Worm (Caenorhabditis elegans) whole organism, L4 larva: ENCODE data around the gene sri-65.

Source experiments
- D1046.2 ChIP-seq: fragments of 200-800 bp; sonication (Bioruptor generic); IDR thresholded peaks from 2 replicates; pipeline ENCODE4 v1.3.6; 2022; ENCODE audit warnings: missing genetic modification characterization, missing compliant biosample characterization
- F26F4.8 ChIP-seq: fragments of 200-800 bp; sonication (Bioruptor generic); conservative IDR thresholded peaks from 2 replicates; pipeline ENCODE4 v1.3.6; 2022; ENCODE audit warnings: missing genetic modification characterization, missing compliant biosample characterization
- R02D3.7 ChIP-seq: fragments of 150-350 bp; sonication (generic microtip); optimal IDR thresholded peaks from 3 replicates; lab custom pipeline; 2014; ENCODE audit warnings: missing biosample characterization, missing genetic modification characterization
- T20F7.1 ChIP-seq: fragments of 200-800 bp; sonication (Bioruptor generic); optimal IDR thresholded peaks from 2 replicates; lab custom pipeline; 2018; ENCODE audit warnings: mild to moderate bottlenecking, missing genetic modification characterization, missing compliant biosample characterization
- Y105C5A.15 ChIP-seq: fragments of 200-800 bp; sonication (Bioruptor generic); IDR thresholded peaks from 2 replicates; pipeline ENCODE4 v1.3.6; 2022; ENCODE audit warnings: missing genetic modification characterization, missing compliant biosample characterization
- Y48G9A.11 ChIP-seq: fragments of 200-800 bp; sonication (Bioruptor generic); IDR thresholded peaks from 2 replicates; pipeline ENCODE4 v1.3.6; 2022; ENCODE audit warnings: missing genetic modification reagents, missing genetic modification characterization, missing compliant biosample characterization
- ZK337.2 ChIP-seq: fragments of 200-800 bp; sonication (Bioruptor generic); IDR thresholded peaks from 2 replicates; pipeline ENCODE4 v1.3.6; 2022; ENCODE audit warnings: missing genetic modification reagents, missing genetic modification characterization, missing compliant biosample characterization
- ZK546.5 ChIP-seq, 2 experiments: sonication (generic microtip); optimal IDR thresholded peaks; 2 replicates each; lab custom pipeline; 2017; ENCODE audit warnings: missing biosample characterization in 2 of 2, missing genetic modification characterization in 2 of 2
- aly-2 ChIP-seq: sonication (generic microtip); optimal IDR thresholded peaks from 2 replicates; lab custom pipeline; 2018; ENCODE audit warnings: missing biosample characterization, missing genetic modification characterization
- ceh-28 ChIP-seq: fragments of 150-350 bp; optimal IDR thresholded peaks from 2 replicates; lab custom pipeline; 2014; ENCODE audit warnings: missing biosample characterization, missing genetic modification reagents, missing genetic modification characterization
- ceh-32 ChIP-seq: sonication (generic microtip); optimal IDR thresholded peaks from 2 replicates; lab custom pipeline; 2016; ENCODE audit warnings: mild to moderate bottlenecking, missing genetic modification characterization, missing compliant biosample characterization; ENCODE audit not compliant: poor library complexity
- ceh-44 ChIP-seq: fragments of 200-800 bp; sonication (Bioruptor generic); IDR thresholded peaks from 2 replicates; pipeline ENCODE4 v1.3.6; 2022; ENCODE audit warnings: missing genetic modification reagents, missing genetic modification characterization, missing compliant biosample characterization
- ceh-82 ChIP-seq: sonication (generic microtip); optimal IDR thresholded peaks from 2 replicates; lab custom pipeline; 2017; ENCODE audit warnings: missing biosample characterization, missing genetic modification characterization
- cey-2 ChIP-seq: sonication (generic microtip); optimal IDR thresholded peaks from 3 replicates; lab custom pipeline; 2017; ENCODE audit warnings: missing genetic modification characterization, mild to moderate bottlenecking, missing compliant biosample characterization, antibody characterized with exemption, borderline replicate concordance; ENCODE audit not compliant: insufficient read depth
- ctbp-1 ChIP-seq: fragments of 200-800 bp; sonication (Bioruptor generic); IDR thresholded peaks from 2 replicates; pipeline ENCODE4 v1.3.6; 2022; ENCODE audit warnings: missing genetic modification reagents, missing genetic modification characterization, missing compliant biosample characterization
- dmd-6 ChIP-seq: fragments of 200-800 bp; sonication (Bioruptor generic); IDR thresholded peaks from 2 replicates; pipeline ENCODE4 v1.3.6; 2022; ENCODE audit warnings: missing genetic modification reagents, missing genetic modification characterization, missing compliant biosample characterization
- dmd-9 ChIP-seq: fragments of 200-800 bp; sonication (Bioruptor generic); IDR thresholded peaks from 2 replicates; pipeline ENCODE4 v1.3.6; 2022; ENCODE audit warnings: missing genetic modification reagents, missing genetic modification characterization, missing compliant biosample characterization
- duxl-1 ChIP-seq: sonication (generic microtip); optimal IDR thresholded peaks from 2 replicates; lab custom pipeline; 2016; ENCODE audit warnings: mild to moderate bottlenecking, missing genetic modification characterization, moderate library complexity, missing compliant biosample characterization; ENCODE audit not compliant: poor library complexity
- egl-43 ChIP-seq: fragments of 200-800 bp; sonication (Bioruptor generic); IDR thresholded peaks from 2 replicates; pipeline ENCODE4 v1.3.6; 2022; ENCODE audit warnings: missing genetic modification reagents, missing genetic modification characterization, missing compliant biosample characterization
- fkh-10 ChIP-seq: fragments of 150-350 bp; optimal IDR thresholded peaks from 2 replicates; lab custom pipeline; 2014; ENCODE audit warnings: missing biosample characterization, missing genetic modification reagents, missing genetic modification characterization
- hlh-11 ChIP-seq: fragments of 200-800 bp; sonication (Bioruptor generic); optimal IDR thresholded peaks from 2 replicates; lab custom pipeline; 2018; ENCODE audit warnings: mild to moderate bottlenecking, missing genetic modification characterization, missing compliant biosample characterization
- hlh-30 ChIP-seq: sonication (generic microtip); optimal IDR thresholded peaks from 2 replicates; lab custom pipeline; 2017; ENCODE audit warnings: antibody characterized with exemption, mild to moderate bottlenecking, missing genetic modification characterization, missing compliant biosample characterization; ENCODE audit not compliant: insufficient read depth
- hmg-1.1 ChIP-seq: fragments of 200-800 bp; sonication (Bioruptor generic); IDR thresholded peaks from 2 replicates; pipeline ENCODE4 v1.3.6; 2022; ENCODE audit warnings: missing genetic modification reagents, missing genetic modification characterization, missing compliant biosample characterization
- jun-1 ChIP-seq: fragments of 150-350 bp; optimal IDR thresholded peaks from 2 replicates; lab custom pipeline; 2014; ENCODE audit warnings: missing biosample characterization, missing genetic modification reagents, missing genetic modification characterization
- lim-7 ChIP-seq: fragments of 200-800 bp; sonication (Bioruptor generic); IDR thresholded peaks from 2 replicates; pipeline ENCODE4 v1.3.6; 2022; ENCODE audit warnings: missing genetic modification characterization, missing compliant biosample characterization
- lin-13 ChIP-seq: fragments of 150-350 bp; optimal IDR thresholded peaks from 2 replicates; lab custom pipeline; 2014; ENCODE audit warnings: missing biosample characterization, missing genetic modification reagents, missing genetic modification characterization
- lin-15B ChIP-seq: fragments of 150-350 bp; sonication (generic microtip); optimal IDR thresholded peaks from 3 replicates; lab custom pipeline; 2014; ENCODE audit warnings: missing biosample characterization, missing genetic modification characterization
- lin-38 ChIP-seq: fragments of 200-800 bp; sonication (Bioruptor generic); IDR thresholded peaks from 2 replicates; pipeline ENCODE4 v1.3.6; 2022; ENCODE audit warnings: missing genetic modification reagents, missing genetic modification characterization, missing compliant biosample characterization
- lin-39 ChIP-seq: fragments of 150-350 bp; optimal IDR thresholded peaks from 2 replicates; lab custom pipeline; 2014; ENCODE audit warnings: missing biosample characterization, missing genetic modification reagents, missing genetic modification characterization
- lir-3 ChIP-seq: sonication (generic microtip); optimal IDR thresholded peaks from 2 replicates; lab custom pipeline; 2016; ENCODE audit warnings: mild to moderate bottlenecking, missing genetic modification characterization, missing compliant biosample characterization
- madf-9 ChIP-seq: fragments of 200-800 bp; sonication (Bioruptor generic); conservative IDR thresholded peaks from 2 replicates; pipeline ENCODE4 v1.3.6; 2022; ENCODE audit warnings: missing genetic modification reagents, missing genetic modification characterization, missing compliant biosample characterization
- mdl-1 ChIP-seq, 2 experiments: fragments of 150-350 bp in 1 of 2; sonication (generic microtip) in 1 of 2; optimal IDR thresholded peaks; 2 replicates each; lab custom pipeline; 2014 to 2017; ENCODE audit warnings: missing biosample characterization in 2 of 2, missing genetic modification characterization in 2 of 2
- mes-2 ChIP-seq: sonication (generic microtip); optimal IDR thresholded peaks from 2 replicates; lab custom pipeline; 2016; ENCODE audit warnings: missing genotype, mild to moderate bottlenecking, missing genetic modification characterization, missing compliant biosample characterization; ENCODE audit not compliant: poor library complexity, severe bottlenecking
- nhr-102 ChIP-seq: sonication (generic microtip); optimal IDR thresholded peaks from 2 replicates; lab custom pipeline; 2016; ENCODE audit warnings: mild to moderate bottlenecking, missing genetic modification characterization, moderate library complexity, missing compliant biosample characterization
- nhr-25 ChIP-seq: sonication (generic microtip); optimal IDR thresholded peaks from 2 replicates; lab custom pipeline; 2017; ENCODE audit warnings: missing genetic modification characterization, mild to moderate bottlenecking, missing compliant biosample characterization, antibody characterized with exemption, moderate library complexity, borderline replicate concordance; ENCODE audit not compliant: insufficient read depth
- nhr-41 ChIP-seq: fragments of 200-800 bp; sonication (Bioruptor generic); IDR thresholded peaks from 2 replicates; pipeline ENCODE4 v1.3.6; 2022; ENCODE audit warnings: missing genetic modification reagents, missing genetic modification characterization, missing compliant biosample characterization
- nhr-42 ChIP-seq: fragments of 200-800 bp; sonication (Bioruptor generic); IDR thresholded peaks from 2 replicates; pipeline ENCODE4 v1.3.6; 2022; ENCODE audit warnings: missing genetic modification characterization, missing compliant biosample characterization
- nhr-48 ChIP-seq: sonication (generic microtip); optimal IDR thresholded peaks from 2 replicates; lab custom pipeline; 2016; ENCODE audit warnings: mild to moderate bottlenecking, missing genetic modification characterization, missing compliant biosample characterization
- nhr-6 ChIP-seq: fragments of 150-350 bp; optimal IDR thresholded peaks from 2 replicates; lab custom pipeline; 2014; ENCODE audit warnings: missing biosample characterization, missing genetic modification characterization
- pqm-1 ChIP-seq: sonication (generic microtip); optimal IDR thresholded peaks from 2 replicates; lab custom pipeline; 2017; ENCODE audit warnings: missing biosample characterization, missing genetic modification characterization
- rbr-2 ChIP-seq: sonication (generic microtip); optimal IDR thresholded peaks from 2 replicates; lab custom pipeline; 2016; ENCODE audit warnings: missing genotype, missing genetic modification characterization, missing compliant biosample characterization
- saeg-2 ChIP-seq: fragments of 200-800 bp; sonication (Bioruptor generic); IDR thresholded peaks from 2 replicates; pipeline ENCODE4 v1.3.6; 2022; ENCODE audit warnings: missing genetic modification reagents, missing genetic modification characterization, missing compliant biosample characterization
- skn-1 ChIP-seq: fragments of 150-350 bp; optimal IDR thresholded peaks from 2 replicates; lab custom pipeline; 2014; ENCODE audit warnings: missing biosample characterization, missing genetic modification characterization
- spr-1 ChIP-seq: sonication (generic microtip); optimal IDR thresholded peaks from 2 replicates; lab custom pipeline; 2016; ENCODE audit warnings: mild to moderate bottlenecking, missing genetic modification characterization, missing compliant biosample characterization
- tag-97 ChIP-seq: fragments of 200-800 bp; sonication (Bioruptor generic); IDR thresholded peaks from 2 replicates; pipeline ENCODE4 v1.3.6; 2022; ENCODE audit warnings: missing genetic modification characterization, missing compliant biosample characterization
- tra-1 ChIP-seq: fragments of 200-800 bp; sonication (Bioruptor generic); IDR thresholded peaks from 2 replicates; pipeline ENCODE4 v1.3.6; 2022; ENCODE audit warnings: missing genetic modification reagents, missing genetic modification characterization, missing compliant biosample characterization
- unc-130 ChIP-seq: sonication (generic microtip); optimal IDR thresholded peaks from 2 replicates; lab custom pipeline; 2016; ENCODE audit warnings: missing genetic modification reagents, missing genetic modification characterization, missing compliant biosample characterization
- zag-1 ChIP-seq: fragments of 150-350 bp; optimal IDR thresholded peaks from 2 replicates; lab custom pipeline; 2014; ENCODE audit warnings: missing biosample characterization, missing genetic modification characterization
- zfp-3 ChIP-seq: fragments of 200-800 bp; sonication (Bioruptor generic); conservative IDR thresholded peaks from 2 replicates; pipeline ENCODE4 v1.3.6; 2022; ENCODE audit warnings: missing genetic modification reagents, missing genetic modification characterization, missing compliant biosample characterization
- zip-11 ChIP-seq: fragments of 200-800 bp; sonication (Bioruptor generic); IDR thresholded peaks from 2 replicates; pipeline ENCODE4 v1.3.6; 2022; ENCODE audit warnings: missing genetic modification characterization, missing compliant biosample characterization
- ztf-11 ChIP-seq: fragments of 150-350 bp; optimal IDR thresholded peaks from 2 replicates; lab custom pipeline; 2014; ENCODE audit warnings: missing biosample characterization, missing genetic modification characterization

The sri-65 gene

DNA sequence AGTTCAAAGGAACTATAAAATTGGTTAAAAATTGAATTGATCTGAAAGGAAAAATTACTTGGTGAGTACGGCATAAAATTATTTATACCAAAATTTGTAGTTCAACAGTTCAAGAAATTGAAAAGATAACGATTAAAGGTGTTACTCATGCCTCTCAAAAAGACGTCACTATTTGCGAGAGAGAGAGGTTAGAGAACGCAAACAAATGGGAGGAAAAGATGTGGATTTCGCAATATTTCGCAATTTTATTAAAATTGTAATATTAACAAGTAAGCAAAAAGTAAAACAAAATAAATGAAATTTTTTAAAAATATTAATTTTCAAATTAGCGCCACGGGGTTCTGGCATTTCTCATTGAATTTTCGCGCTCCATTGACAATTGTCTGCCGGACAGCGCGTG, 7.0 kb upstream of the sri-65 start, which contains the start of gene F13A7.11 (continued):
- TF ChIP-seq ceh-82 (tag; lab: Kevin White, UChicago) = no peak
- no peak for TF ChIP-seq rbr-2 (tag; lab: Kevin White, UChicago)
- TF ChIP-seq lin-13 (GFP tag; lab: Kevin White, UChicago) = no peak
- TF ChIP-seq ceh-32 (tag; lab: Kevin White, UChicago) = no peak
- TF ChIP-seq aly-2 = no peak
- TF ChIP-seq spr-1 (tag; lab: Kevin White, UChicago) = no peak
- TF ChIP-seq skn-1 = no peak
- no peak for TF ChIP-seq R02D3.7 (tag; lab: Kevin White, UChicago)
- TF ChIP-seq zfp-3 (GFP tag; lab: Robert Waterston, UW) = no peak
- no peak for TF ChIP-seq hmg-1.1 (GFP tag; lab: Robert Waterston, UW)
- TF ChIP-seq ceh-44 (GFP tag; lab: Robert Waterston, UW) = no peak
- TF ChIP-seq zip-11 (GFP tag; lab: Robert Waterston, UW) = no peak
- TF ChIP-seq Y105C5A.15 (GFP tag; lab: Robert Waterston, UW) = no peak
- no peak for TF ChIP-seq saeg-2 (GFP tag; lab: Robert Waterston, UW)
- TF ChIP-seq fkh-10 (GFP tag; lab: Kevin White, UChicago) = no peak
- no peak for TF ChIP-seq ZK546.5 (tag; optimal IDR thresholded peaks at IDR 0.05; lab: Kevin White, UChicago)
- TF ChIP-seq tra-1 = no peak
- TF ChIP-seq lin-39 (tag; lab: Kevin White, UChicago) = no peak
- TF ChIP-seq nhr-102 (tag; lab: Kevin White, UChicago) = peak; percentile 57
- TF ChIP-seq mes-2 (tag; lab: Kevin White, UChicago) = no peak
- peak; percentile 32 for TF ChIP-seq nhr-48
- no peak for TF ChIP-seq T20F7.1 (GFP tag; lab: Kevin White, UChicago)
- TF ChIP-seq lir-3 (tag; lab: Kevin White, UChicago) = no peak
- peak; percentile 49 for TF ChIP-seq hlh-11
- no peak for TF ChIP-seq nhr-25 (tag; lab: Kevin White, UChicago)
- no peak for TF ChIP-seq lin-15B
- no peak for TF ChIP-seq hlh-30 (tag; lab: Kevin White, UChicago)
- TF ChIP-seq Y48G9A.11 (GFP tag; lab: Robert Waterston, UW) = no peak
- TF ChIP-seq unc-130 (GFP tag; lab: Kevin White, UChicago) = no peak
- no peak for TF ChIP-seq F26F4.8 (GFP tag; lab: Robert Waterston, UW)
- no peak for TF ChIP-seq tag-97
- TF ChIP-seq ceh-28 = no peak
- no peak for TF ChIP-seq lim-7 (GFP tag; lab: Robert Waterston, UW)
- no peak for TF ChIP-seq egl-43 (GFP tag; lab: Robert Waterston, UW)
- TF ChIP-seq pqm-1 (tag; lab: Kevin White, UChicago) = peak; percentile 51
- TF ChIP-seq dmd-9 (GFP tag; lab: Robert Waterston, UW) = no peak
- no peak for TF ChIP-seq ZK337.2 (GFP tag; lab: Robert Waterston, UW)
- no peak for TF ChIP-seq madf-9 (GFP tag; lab: Robert Waterston, UW)
- no peak for TF ChIP-seq zag-1 (tag; lab: Kevin White, UChicago)
- no peak for TF ChIP-seq ztf-11 (tag; lab: Kevin White, UChicago)
- peak in 1 of 2 experiments; percentile 4 for TF ChIP-seq mdl-1 (tag; optimal IDR thresholded peaks at IDR 0.05; lab: Kevin White, UChicago)
- no peak for TF ChIP-seq ctbp-1 (GFP tag; lab: Robert Waterston, UW)
- TF ChIP-seq D1046.2 (GFP tag; lab: Robert Waterston, UW) = no peak
- no peak for TF ChIP-seq nhr-42 (GFP tag; lab: Robert Waterston, UW)
- no peak for TF ChIP-seq nhr-6 (tag; lab: Kevin White, UChicago)
- no peak for TF ChIP-seq cey-2 (tag; lab: Kevin White, UChicago)
- no peak for TF ChIP-seq duxl-1 (tag; lab: Kevin White, UChicago)
- TF ChIP-seq jun-1 (tag; lab: Kevin White, UChicago) = no peak
- no peak for TF ChIP-seq lin-38 (GFP tag; lab: Robert Waterston, UW)
- peak; percentile 83 for TF ChIP-seq dmd-6 (GFP tag; lab: Robert Waterston, UW)
- TF ChIP-seq nhr-41 (GFP tag; lab: Robert Waterston, UW) = no peak
